Fruit fly (Drosophila melanogaster) S2 (cell line): Measurements from ENCODE around the gene CG3491.
"Not testable (repeated sequence)": the region's sequence is repeated elsewhere in the genome, so short reads cannot be mapped to it uniquely, and the experiment has no call there.

Experiments used
- CG8478 ChIP-seq: fragments of >200 bp; optimal IDR thresholded peaks from 2 replicates; lab custom pipeline; 2018
- CTCF ChIP-seq, 2 experiments: fragments of >200 bp; optimal IDR thresholded peaks; 2 replicates each; lab custom pipeline; 2018

CG3491 gene

DNA sequence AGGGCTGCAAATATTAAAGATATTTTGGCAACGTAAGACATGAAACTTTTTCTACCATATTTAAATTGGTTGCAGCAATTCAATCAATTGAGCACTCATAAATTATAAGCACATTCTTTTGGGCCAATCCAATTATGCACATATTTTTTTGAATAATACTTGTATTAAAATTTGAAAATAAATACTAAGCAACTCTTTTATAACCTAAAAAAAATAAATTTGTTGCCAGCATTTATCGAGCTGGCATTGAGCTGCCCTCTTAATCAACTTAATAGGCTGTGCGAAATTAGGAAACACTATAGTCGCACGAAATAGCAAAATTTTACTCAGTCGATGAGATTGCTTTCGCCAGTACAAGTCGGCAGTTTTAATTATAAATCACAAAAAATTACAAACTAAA, at the start of gene CG3491:
TSS of gene CG3491 (plus strand) at position 301 of the 400 bp plus-strand sequence.
- TF ChIP-seq CG8478 (no peak), CTCF (optimal IDR thresholded peaks at IDR 0.05; lab: Kevin White, UChicago) (no peak)

DNA sequence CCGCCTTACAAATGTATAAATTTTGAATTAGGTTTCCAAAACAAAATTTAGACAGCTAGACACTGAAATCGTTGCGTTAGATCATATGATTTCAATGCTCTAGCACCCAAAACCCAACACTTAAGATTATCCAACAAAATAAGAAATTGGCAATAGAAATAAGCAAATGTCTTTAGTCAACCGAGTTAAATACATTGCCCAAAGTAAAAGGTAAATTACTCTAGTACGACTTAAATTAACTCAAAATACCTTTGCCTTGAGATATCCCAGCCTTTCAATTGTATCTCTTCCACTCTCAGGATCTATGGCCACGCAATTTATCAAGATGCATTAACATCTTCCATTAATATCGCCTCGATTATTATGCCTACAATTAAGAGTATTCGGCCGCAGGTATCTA, 48.2 kb upstream of the CG3491 start, which contains the start of gene CG15278:
TSS of gene CG15278 (minus strand) at position 101 of the 400 bp plus-strand sequence.
- TF ChIP-seq CG8478, result no peak
- no peak for TF ChIP-seq CTCF (optimal IDR thresholded peaks at IDR 0.05; lab: Kevin White, UChicago)

DNA sequence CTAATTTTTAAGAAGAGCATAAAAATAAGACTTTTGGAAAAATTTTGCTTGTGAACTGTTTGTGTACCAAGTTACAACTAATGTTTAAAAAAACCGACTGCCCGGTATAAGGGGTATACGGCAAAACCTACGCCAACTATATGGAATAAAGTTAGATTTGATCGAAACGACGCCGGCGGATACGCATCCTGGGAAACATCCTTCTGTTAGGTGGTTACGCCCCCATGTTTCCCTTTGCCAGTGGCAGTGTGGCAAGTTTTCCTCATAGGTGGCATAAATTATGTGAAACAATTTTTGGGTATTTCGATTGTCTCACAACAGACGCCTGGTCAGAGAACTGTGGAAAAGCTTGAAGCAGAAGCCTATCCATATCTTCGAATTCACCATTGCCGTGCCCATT, 42.8 kb upstream of the CG3491 start, which contains the start of gene ProtA:
TSS of gene ProtA (minus strand) at position 101 of the 400 bp plus-strand sequence.
- TF ChIP-seq CTCF (optimal IDR thresholded peaks at IDR 0.05; lab: Kevin White, UChicago); CG8478: not testable (repeated sequence)

dm6 chr2L:14883621-14884020, 40.8 kb upstream of the CG3491 start, which contains the start of gene ProtB:
ProtB (minus strand) TSS chr2L:14883721.
- not testable (repeated sequence) for TF ChIP-seq CG8478; CTCF (optimal IDR thresholded peaks at IDR 0.05; lab: Kevin White, UChicago)

DNA sequence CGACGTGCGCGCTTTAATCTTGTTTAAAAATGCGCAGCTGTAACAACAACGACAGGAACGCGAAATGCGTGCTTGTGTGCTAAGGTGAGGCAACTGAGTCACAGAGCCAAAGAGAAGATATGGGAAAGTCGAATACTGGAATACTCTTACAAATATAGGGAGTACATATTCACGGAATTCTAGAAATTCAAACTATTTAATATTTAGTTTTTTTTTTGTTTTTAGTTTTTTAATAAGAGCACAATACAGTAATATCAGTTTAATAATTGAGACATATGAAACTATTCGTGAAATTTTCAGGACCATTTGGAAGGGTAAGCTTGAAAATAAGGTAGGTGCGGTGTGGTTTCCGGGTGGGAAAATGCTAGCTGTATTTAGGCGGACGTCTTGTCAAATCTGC, 36.9 kb upstream of the CG3491 start:
- TF ChIP-seq CTCF (optimal IDR thresholded peaks at IDR 0.05; lab: Kevin White, UChicago) (no peak), CG8478 (no peak)

- TF ChIP-seq CG8478, result no peak
- no peak for TF ChIP-seq CTCF (optimal IDR thresholded peaks at IDR 0.05; lab: Kevin White, UChicago)
Measured at dm6 chr2L:14972133-14972532, 47.7 kb downstream of the CG3491 start, which contains the start of gene side-II. side-II (minus strand) TSS chr2L:14972300.

dm6 chr2L:14972836-14973235, 48.4 kb downstream of the CG3491 start:
- TF ChIP-seq CTCF (optimal IDR thresholded peaks at IDR 0.05; lab: Kevin White, UChicago), result peak in 1 of 2 experiments; percentile 45
- no peak for TF ChIP-seq CG8478
